Fruit fly (Drosophila melanogaster) whole organism, wandering third instar larva: Measurements from ENCODE around the gene CG13024.

Source experiments
- Abd-B ChIP-seq: fragments of >200 bp; optimal IDR thresholded peaks from 2 replicates; lab custom pipeline; 2017; ENCODE audit warnings: missing biosample characterization, missing genetic modification characterization
- CG32264 ChIP-seq: fragments of 200-800 bp; sonication (Bioruptor generic); optimal IDR thresholded peaks from 2 replicates; lab custom pipeline; 2016; ENCODE audit warnings: missing biosample characterization, missing genetic modification characterization
- CG9705 ChIP-seq: fragments of 200-800 bp; sonication (Bioruptor generic); optimal IDR thresholded peaks from 2 replicates; lab custom pipeline; 2018; ENCODE audit warnings: missing biosample characterization, mild to moderate bottlenecking, missing genetic modification characterization
- CrebA ChIP-seq: fragments of 200-800 bp; sonication (Bioruptor generic); optimal IDR thresholded peaks from 2 replicates; lab custom pipeline; 2016; ENCODE audit warnings: missing biosample characterization, mild to moderate bottlenecking, missing genetic modification characterization, borderline replicate concordance
- Dfd ChIP-seq: fragments of >200 bp; optimal IDR thresholded peaks from 2 replicates; lab custom pipeline; 2017; ENCODE audit warnings: missing biosample characterization, missing genetic modification characterization
- Dif ChIP-seq: fragments of 200-275, 200-300 bp; sonication (Bioruptor generic); optimal IDR thresholded peaks from 2 replicates; lab custom pipeline; 2018; ENCODE audit warnings: missing biosample characterization, missing genetic modification characterization; ENCODE audit not compliant: partially characterized antibody
- GATAd ChIP-seq: sonication (Bioruptor generic); optimal IDR thresholded peaks from 2 replicates; lab custom pipeline; 2016; ENCODE audit warnings: missing biosample characterization, missing genetic modification characterization
- HLH106 ChIP-seq: fragments of 200-800 bp; optimal IDR thresholded peaks from 3 replicates; lab custom pipeline; 2019; ENCODE audit warnings: missing biosample characterization, mild to moderate bottlenecking, missing genetic modification characterization, moderate library complexity
- Hnf4 ChIP-seq: fragments of 200-800 bp; sonication (Bioruptor generic); optimal IDR thresholded peaks from 2 replicates; lab custom pipeline; 2016; ENCODE audit warnings: missing biosample characterization, mild to moderate bottlenecking, missing genetic modification characterization
- Hr78 ChIP-seq: fragments of >200 bp; optimal IDR thresholded peaks from 2 replicates; lab custom pipeline; 2017; ENCODE audit warnings: missing biosample characterization, missing genetic modification characterization
- Hr83 ChIP-seq: fragments of 200-300 bp; sonication (Bioruptor generic); optimal IDR thresholded peaks from 2 replicates; lab custom pipeline; 2016; ENCODE audit warnings: missing biosample characterization, mild to moderate bottlenecking, missing genetic modification characterization, moderate library complexity; ENCODE audit not compliant: poor library complexity, severe bottlenecking
- Jra ChIP-seq: sonication (Bioruptor generic); optimal IDR thresholded peaks from 2 replicates; lab custom pipeline; 2016; ENCODE audit warnings: missing biosample characterization, missing genetic modification characterization
- Mio ChIP-seq: sonication (Bioruptor generic); optimal IDR thresholded peaks from 2 replicates; lab custom pipeline; 2016; ENCODE audit warnings: missing biosample characterization, missing genetic modification characterization
- Myc ChIP-seq: fragments of >200 bp; optimal IDR thresholded peaks from 2 replicates; lab custom pipeline; 2017
- N ChIP-seq: fragments of >200 bp; optimal IDR thresholded peaks from 2 replicates; lab custom pipeline; 2018; ENCODE audit warnings: missing biosample characterization, missing external identifiers, missing genetic modification characterization
- OdsH ChIP-seq: fragments of 200-800 bp; sonication (Bioruptor generic); optimal IDR thresholded peaks from 2 replicates; lab custom pipeline; 2016; ENCODE audit warnings: missing biosample characterization, mild to moderate bottlenecking, missing genetic modification characterization
- Rel ChIP-seq, 2 experiments: fragments of 200-800 bp; sonication (Bioruptor generic) in 1 of 2; optimal IDR thresholded peaks; 2 replicates in 1 of 2; 3 replicates in 1 of 2; lab custom pipeline; 2016 to 2019; ENCODE audit warnings: mild to moderate bottlenecking in 2 of 2, missing biosample characterization in 2 of 2, missing genetic modification characterization in 2 of 2, moderate library complexity in 1 of 2
- Sp1 ChIP-seq: fragments of 200-800 bp; sonication (Bioruptor generic); optimal IDR thresholded peaks from 3 replicates; lab custom pipeline; 2019; ENCODE audit warnings: missing biosample characterization, mild to moderate bottlenecking, missing genetic modification characterization, moderate library complexity
- Vsx2 ChIP-seq: fragments of 200-300, 225-300 bp; sonication (Bioruptor generic); optimal IDR thresholded peaks from 2 replicates; lab custom pipeline; 2018; ENCODE audit warnings: missing biosample characterization, missing genetic modification characterization; ENCODE audit not compliant: partially characterized antibody
- br ChIP-seq: fragments of 200-800 bp; sonication (Bioruptor generic); optimal IDR thresholded peaks from 2 replicates; lab custom pipeline; 2016; ENCODE audit warnings: missing biosample characterization, missing genetic modification characterization
- brk ChIP-seq: fragments of 200-800 bp; sonication (Bioruptor generic); optimal IDR thresholded peaks from 2 replicates; lab custom pipeline; 2016; ENCODE audit warnings: missing biosample characterization, mild to moderate bottlenecking, missing genetic modification characterization
- dl ChIP-seq, 2 experiments: fragments of 175-275, 200-275 bp in 1 of 2; fragments of 200-275 bp in 1 of 2; sonication (Bioruptor generic); optimal IDR thresholded peaks; lab custom pipeline; 2018; ENCODE audit warnings: mild to moderate bottlenecking in 2 of 2, missing biosample characterization in 2 of 2, missing genetic modification characterization in 2 of 2, moderate library complexity in 2 of 2; ENCODE audit not compliant: partially characterized antibody in 2 of 2, insufficient read depth in 1 of 2
- dmrt93B ChIP-seq: fragments of 200-800 bp; sonication (Bioruptor generic); optimal IDR thresholded peaks from 2 replicates; lab custom pipeline; 2018; ENCODE audit warnings: missing biosample characterization, mild to moderate bottlenecking, missing genetic modification characterization
- dsf ChIP-seq: sonication (Bioruptor generic); optimal IDR thresholded peaks from 2 replicates; lab custom pipeline; 2016; ENCODE audit warnings: missing biosample characterization, missing genetic modification characterization, borderline replicate concordance
- ey ChIP-seq: fragments of 200-800 bp; sonication (Bioruptor generic); optimal IDR thresholded peaks from 2 replicates; lab custom pipeline; 2016; ENCODE audit warnings: missing biosample characterization, missing genetic modification characterization
- foxo ChIP-seq, 2 experiments: fragments of 200-800 bp; sonication (Bioruptor generic); optimal IDR thresholded peaks; 2 replicates in 1 of 2; 3 replicates in 1 of 2; lab custom pipeline; 2016 to 2017; ENCODE audit warnings: missing biosample characterization in 2 of 2, missing genetic modification characterization in 2 of 2
- fru ChIP-seq: fragments of 200-800 bp; sonication (Bioruptor generic); optimal IDR thresholded peaks from 3 replicates; lab custom pipeline; 2016; ENCODE audit warnings: missing biosample characterization, mild to moderate bottlenecking, missing genetic modification characterization
- h ChIP-seq: fragments of 200-800 bp; sonication (Bioruptor generic); optimal IDR thresholded peaks from 3 replicates; lab custom pipeline; 2016; ENCODE audit warnings: missing biosample characterization, mild to moderate bottlenecking, missing genetic modification characterization
- jim ChIP-seq: fragments of 175-275, 200-325 bp; sonication (Bioruptor generic); optimal IDR thresholded peaks from 2 replicates; lab custom pipeline; 2016; ENCODE audit warnings: missing biosample characterization, mild to moderate bottlenecking, missing genetic modification characterization
- lola ChIP-seq: fragments of >200 bp; optimal IDR thresholded peaks from 2 replicates; lab custom pipeline; 2017; ENCODE audit warnings: missing biosample characterization, missing genetic modification characterization
- pan ChIP-seq: fragments of >200 bp; optimal IDR thresholded peaks from 2 replicates; lab custom pipeline; 2017
- psq ChIP-seq: fragments of 200-800 bp; sonication (Bioruptor generic); optimal IDR thresholded peaks from 3 replicates; lab custom pipeline; 2017; ENCODE audit warnings: missing biosample characterization, mild to moderate bottlenecking, missing genetic modification characterization, moderate library complexity
- rgr ChIP-seq: fragments of 200-800 bp; sonication (Bioruptor generic); optimal IDR thresholded peaks from 3 replicates; lab custom pipeline; 2016; ENCODE audit warnings: missing biosample characterization, mild to moderate bottlenecking, missing genetic modification characterization
- sage ChIP-seq: fragments of 200-800 bp; sonication (Bioruptor generic); optimal IDR thresholded peaks from 2 replicates; lab custom pipeline; 2016; ENCODE audit warnings: missing biosample characterization, mild to moderate bottlenecking, missing genetic modification characterization
- sv ChIP-seq: fragments of 200-800 bp; sonication (Bioruptor generic); optimal IDR thresholded peaks from 3 replicates; lab custom pipeline; 2016; ENCODE audit warnings: missing biosample characterization, missing genetic modification characterization
- tai ChIP-seq: sonication (Bioruptor generic); optimal IDR thresholded peaks from 2 replicates; lab custom pipeline; 2016; ENCODE audit warnings: missing biosample characterization, missing genetic modification characterization
- usp ChIP-seq: fragments of >200 bp; optimal IDR thresholded peaks from 2 replicates; lab custom pipeline; 2017; ENCODE audit warnings: missing biosample characterization, missing genetic modification characterization
- woc ChIP-seq: sonication (Bioruptor generic); optimal IDR thresholded peaks from 2 replicates; lab custom pipeline; 2016; ENCODE audit warnings: missing biosample characterization, mild to moderate bottlenecking, missing genetic modification characterization

Gene CG13024

dm6 chr3L:16786728-16787127 lies 42.1 kb downstream of the CG13024 start, which contains the start of gene eIF3e:
Gene eIF3e, minus strand, starts transcription at chr3L:16786941.
- TF ChIP-seq Myc (lab: Kevin White, UChicago) (no peak), foxo (GFP tag; optimal IDR thresholded peaks at IDR 0.05; lab: Kevin White, UChicago) (no peak), jim (no peak), dl (GFP tag; optimal IDR thresholded peaks at IDR 0.05; lab: Kevin White, UChicago; ENCODE audit: insufficient read depth in 1 of 2, partially characterized antibody in 2 of 2) (no peak), Sp1 (GFP tag; lab: Kevin White, UChicago) (no peak), Hr78 (GFP tag; lab: Kevin White, UChicago) (no peak), CG9705 (GFP tag; lab: Kevin White, UChicago) (no peak), Dif (GFP tag; lab: Kevin White, UChicago) (no peak), Jra (GFP tag; lab: Kevin White, UChicago) (no peak), h (GFP tag; lab: Kevin White, UChicago) (no peak), OdsH (GFP tag; lab: Kevin White, UChicago) (no peak), dsf (GFP tag; lab: Kevin White, UChicago) (no peak)
- TF ChIP-seq, all 38 proteins: peak for 0

- TF ChIP-seq psq (GFP tag; lab: Kevin White, UChicago) (no peak), Myc (lab: Kevin White, UChicago) (peak; percentile 42)
These were observed 46.1 kb downstream of the CG13024 start, which contains the start of gene CG9706 for dm6 chr3L:16782789-16783188. Gene CG9706, plus strand, starts transcription at chr3L:16783010.

dm6 chr3L:16782218-16782763 lies 46.6 kb downstream of the CG13024 start:
- TF ChIP-seq Myc (lab: Kevin White, UChicago) (no peak), br (GFP tag; lab: Kevin White, UChicago) (no peak), CrebA (GFP tag; lab: Kevin White, UChicago) (no peak), CG32264 (GFP tag; lab: Kevin White, UChicago) (peak; percentile 60), sv (GFP tag; lab: Kevin White, UChicago) (no peak), h (GFP tag; lab: Kevin White, UChicago) (peak; percentile 94), dsf (GFP tag; lab: Kevin White, UChicago) (peak; percentile 1), dl (GFP tag; optimal IDR thresholded peaks at IDR 0.05; lab: Kevin White, UChicago; ENCODE audit: insufficient read depth in 1 of 2, partially characterized antibody in 2 of 2) (no peak), Mio (GFP tag; lab: Kevin White, UChicago) (no peak), Sp1 (GFP tag; lab: Kevin White, UChicago) (peak; percentile 85), sage (peak; percentile 79), CG9705 (GFP tag; lab: Kevin White, UChicago) (peak; percentile 67), Vsx2 (GFP tag; lab: Kevin White, UChicago) (no peak), brk (GFP tag; lab: Kevin White, UChicago) (no peak), OdsH (GFP tag; lab: Kevin White, UChicago) (peak; percentile 93), dmrt93B (GFP tag; lab: Kevin White, UChicago) (no peak), Dif (GFP tag; lab: Kevin White, UChicago) (no peak), N (GFP tag; lab: Kevin White, UChicago) (no peak), psq (GFP tag; lab: Kevin White, UChicago) (peak; percentile 81), usp (GFP tag; lab: Kevin White, UChicago) (no peak), tai (GFP tag; lab: Kevin White, UChicago) (no peak), Hr83 (peak; percentile 76), Hnf4 (GFP tag; lab: Kevin White, UChicago) (no peak), rgr (GFP tag; lab: Kevin White, UChicago) (peak; percentile 92), Abd-B (GFP tag; lab: Kevin White, UChicago) (no peak), GATAd (GFP tag; lab: Kevin White, UChicago) (no peak), HLH106 (peak; percentile 80), Rel (GFP tag; optimal IDR thresholded peaks at IDR 0.05; lab: Kevin White, UChicago) (no peak), Rel (tag; optimal IDR thresholded peaks at IDR 0.05; lab: Kevin White, UChicago) (peak; percentile 90), lola (GFP tag; lab: Kevin White, UChicago) (no peak), Dfd (GFP tag; lab: Kevin White, UChicago) (no peak), pan (lab: Kevin White, UChicago) (no peak), foxo (GFP tag; optimal IDR thresholded peaks at IDR 0.05; lab: Kevin White, UChicago) (peak; percentile 41 to 93), jim (no peak), woc (peak; percentile 78), Hr78 (GFP tag; lab: Kevin White, UChicago) (no peak), Jra (GFP tag; lab: Kevin White, UChicago) (peak; percentile 67), fru (GFP tag; lab: Kevin White, UChicago) (peak; percentile 92), ey (GFP tag; lab: Kevin White, UChicago) (peak; percentile 89)
